Fruit fly (Drosophila melanogaster) whole organism, larva: Measurements from ENCODE around the gene CG14312.

Experiments used
- noc ChIP-seq: fragments of 200-800 bp; sonication (Bioruptor generic); optimal IDR thresholded peaks from 3 replicates; lab custom pipeline; 2019; ENCODE audit warnings: missing biosample characterization, mild to moderate bottlenecking, missing genetic modification characterization, moderate library complexity

The CG14312 gene

DNA sequence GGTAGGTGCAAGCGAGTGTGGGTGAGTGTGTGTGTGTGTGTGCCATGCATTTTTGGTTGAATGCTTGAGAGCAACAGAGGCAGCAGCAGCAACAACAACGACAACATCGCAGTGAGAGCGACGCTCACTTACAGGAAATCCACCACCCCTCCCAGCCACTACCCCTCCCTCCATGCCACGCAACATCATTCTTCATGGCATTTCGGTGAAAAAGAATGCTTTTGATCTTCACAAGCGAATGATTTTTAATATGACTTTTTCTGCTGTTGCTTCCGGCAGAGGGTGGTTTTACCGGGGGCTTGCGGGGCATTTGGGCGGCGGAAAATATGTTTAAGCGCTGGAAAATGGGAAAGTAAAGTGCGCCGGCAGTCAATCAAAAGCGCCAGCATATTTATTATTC is 21.7 kb downstream of the CG14312 start:
- TF ChIP-seq noc (tag; lab: Kevin White, UChicago) = no peak

DNA sequence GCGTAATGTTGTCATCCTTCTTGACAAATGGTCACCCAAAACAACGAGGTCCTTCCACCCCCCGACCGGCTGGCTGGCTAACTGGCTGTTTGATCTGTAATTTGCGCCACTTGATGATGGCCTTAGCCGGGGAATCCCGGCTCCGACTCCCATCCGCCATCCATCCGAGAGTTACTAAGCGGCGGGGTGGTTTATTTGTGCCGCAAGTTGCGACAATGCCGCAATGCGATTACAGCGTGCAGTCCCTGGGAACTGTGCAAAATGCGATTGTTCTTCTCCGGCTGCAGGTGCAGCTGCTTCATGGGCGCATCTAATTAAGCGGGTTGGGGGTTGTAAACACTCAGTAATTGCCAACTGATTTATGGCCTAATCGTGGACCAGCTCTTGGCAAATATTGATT is 23.3 kb downstream of the CG14312 start:
- TF ChIP-seq noc (tag; lab: Kevin White, UChicago) = no peak

DNA sequence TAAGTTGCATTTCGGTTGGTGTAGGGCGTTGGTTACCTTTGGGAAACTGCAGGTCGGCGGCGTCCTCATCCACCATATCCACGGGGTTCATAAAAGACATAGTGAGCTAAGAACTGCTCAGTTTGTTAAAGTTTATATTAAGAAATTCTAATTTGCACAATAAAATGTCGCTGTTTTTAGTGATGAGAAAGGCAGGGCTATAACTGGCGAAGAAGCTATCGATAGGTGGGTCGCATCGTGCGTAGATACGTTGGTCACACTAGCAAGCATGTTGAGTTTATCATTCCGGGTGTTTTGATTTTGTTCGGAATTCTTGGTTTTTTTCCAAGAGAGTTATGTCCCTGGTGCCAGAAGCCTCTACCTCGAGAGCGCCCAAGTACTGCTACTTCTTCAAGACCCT is 28.0 kb downstream of the CG14312 start, which contains the start of the genes Ada2a, Polr2D, Tgs1 and moi:
TSS of gene Ada2a (minus strand) at position 207 of the 400 bp plus-strand sequence.
TSS of gene Polr2D (minus strand) at position 207 of the 400 bp plus-strand sequence.
TSS of gene Tgs1 (plus strand) at position 250 of the 400 bp plus-strand sequence.
TSS of gene moi (plus strand) at position 250 of the 400 bp plus-strand sequence.
- no peak for TF ChIP-seq noc (tag; lab: Kevin White, UChicago)

DNA sequence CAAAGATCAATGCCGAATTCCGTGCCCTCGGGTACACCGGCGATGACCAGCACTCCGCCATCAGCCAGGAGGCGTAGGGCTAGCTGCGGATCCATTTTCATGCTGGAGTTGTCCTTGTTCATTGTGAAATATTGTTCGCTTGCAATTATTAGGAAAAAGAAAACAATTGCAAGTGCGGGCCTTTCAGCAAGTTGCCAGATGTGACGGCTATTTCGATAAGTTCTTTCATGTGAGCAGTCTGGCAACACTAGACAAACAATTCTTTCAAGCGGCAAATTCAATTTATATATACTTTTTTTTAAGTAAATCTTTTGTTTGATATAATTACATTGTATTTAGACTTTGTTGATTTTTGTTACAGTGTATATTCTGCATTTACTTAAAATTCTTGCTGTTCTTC is 30.8 kb downstream of the CG14312 start, which contains the start of gene CG12320:
TSS of gene CG12320 (minus strand) at position 157 of the 400 bp plus-strand sequence.
- no peak for TF ChIP-seq noc (tag; lab: Kevin White, UChicago)

DNA sequence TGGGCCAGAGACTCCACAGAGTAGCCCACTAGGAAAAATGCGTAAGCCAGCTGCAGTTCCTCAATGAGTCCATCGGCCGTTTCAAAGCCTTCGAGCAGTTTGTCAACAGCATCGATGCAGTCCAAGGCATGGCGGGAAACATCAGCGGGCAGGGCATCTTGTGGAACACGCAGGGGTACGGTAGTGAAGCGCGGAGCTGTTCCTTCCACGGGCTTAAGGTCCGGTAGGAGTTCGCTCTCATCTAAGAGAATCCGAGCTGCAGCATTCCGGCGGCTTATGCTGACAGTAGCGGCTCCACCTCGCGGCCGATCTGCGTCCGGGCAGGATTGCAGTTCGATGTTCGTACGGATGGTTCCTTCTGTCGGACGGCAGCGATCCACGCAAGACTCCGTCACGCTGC is 31.5 kb downstream of the CG14312 start:
- TF ChIP-seq noc (tag; lab: Kevin White, UChicago) = no peak

DNA sequence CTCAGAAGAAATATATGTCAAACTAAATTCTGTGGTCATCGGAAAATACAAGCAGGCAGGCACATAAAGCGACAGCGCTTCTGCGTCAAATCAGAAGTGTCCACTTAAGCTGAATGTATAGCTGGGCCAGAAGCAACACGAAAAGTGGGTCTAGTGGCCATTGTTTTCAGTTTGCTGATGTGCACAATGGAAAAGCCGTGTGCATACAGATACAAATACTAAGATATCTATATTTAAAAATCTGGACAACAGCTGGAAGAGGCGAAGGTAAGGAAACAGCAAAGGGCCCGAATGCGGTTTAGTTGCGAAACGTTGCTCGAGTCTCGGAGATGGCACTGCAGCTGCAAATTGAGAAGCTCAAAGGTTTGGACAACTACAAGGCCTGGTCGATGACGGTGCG is 32.5 kb downstream of the CG14312 start, which contains the start of gene CG18598:
TSS of gene CG18598 (plus strand) at position 301 of the 400 bp plus-strand sequence.
- no peak for TF ChIP-seq noc (tag; lab: Kevin White, UChicago)

DNA sequence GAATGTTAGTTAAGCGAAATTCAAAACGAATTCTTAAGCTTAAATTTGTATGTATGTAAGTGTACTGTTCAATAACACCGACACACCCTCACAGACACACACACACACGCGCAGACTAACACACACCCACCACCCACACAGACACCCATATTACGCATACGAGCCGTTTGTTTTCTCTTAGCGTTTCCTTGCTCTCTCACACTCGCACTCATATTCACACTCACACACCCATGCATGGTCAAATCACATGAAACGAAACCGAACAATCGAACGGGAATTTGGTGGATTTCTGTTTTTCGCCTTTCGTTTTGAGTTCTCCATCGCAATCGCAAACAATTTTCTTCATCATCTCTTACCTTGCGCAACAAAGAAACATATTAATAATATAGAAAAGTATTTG is 34.1 kb downstream of the CG14312 start:
- no peak for TF ChIP-seq noc (tag; lab: Kevin White, UChicago)

DNA sequence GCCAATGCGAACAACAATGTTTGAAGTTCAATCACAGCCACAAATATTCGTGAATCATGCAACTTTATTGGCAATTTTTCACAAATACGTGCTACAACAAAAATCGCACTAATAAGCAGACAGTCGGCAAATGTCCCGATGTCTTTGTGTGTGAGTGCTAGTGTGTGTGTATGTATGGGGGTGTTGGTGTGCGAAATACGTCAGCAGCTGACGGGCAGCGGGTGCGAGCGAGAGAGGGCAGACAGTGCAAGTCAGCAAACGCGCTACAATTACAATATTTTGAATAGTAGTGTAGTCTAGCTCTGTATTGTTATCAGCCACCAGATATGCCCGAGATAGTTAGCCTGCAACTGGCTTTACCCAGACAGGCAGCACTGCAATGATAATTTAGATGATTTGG is 37.3 kb downstream of the CG14312 start:
- TF ChIP-seq noc (tag; lab: Kevin White, UChicago) = no peak

DNA sequence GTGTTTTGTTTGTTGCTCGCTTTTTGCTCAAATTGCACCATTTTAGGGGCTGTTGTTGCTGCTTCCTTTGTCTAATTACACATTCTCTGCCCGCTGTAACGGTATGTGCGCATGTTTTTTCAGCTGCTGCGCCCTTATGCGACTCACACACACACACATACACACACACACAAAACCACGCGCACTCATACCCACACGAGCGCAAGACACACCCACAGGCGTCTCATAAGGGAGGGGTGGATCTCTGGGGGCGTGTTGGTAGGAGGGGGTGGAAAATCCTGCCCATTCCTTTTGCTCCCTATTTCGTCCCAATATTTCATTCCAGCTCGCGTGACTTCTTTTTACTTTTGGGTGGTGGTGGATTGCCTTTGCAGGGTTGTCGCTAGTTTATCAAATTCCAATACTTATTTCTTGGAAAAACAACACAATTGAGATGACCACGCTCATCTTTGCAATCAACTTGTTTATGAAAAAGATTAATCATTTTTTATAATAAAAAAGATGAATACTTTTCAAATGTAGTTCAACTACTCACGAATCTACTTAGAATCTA is 38.2 kb downstream of the CG14312 start:
- no peak for TF ChIP-seq noc (tag; lab: Kevin White, UChicago)

DNA sequence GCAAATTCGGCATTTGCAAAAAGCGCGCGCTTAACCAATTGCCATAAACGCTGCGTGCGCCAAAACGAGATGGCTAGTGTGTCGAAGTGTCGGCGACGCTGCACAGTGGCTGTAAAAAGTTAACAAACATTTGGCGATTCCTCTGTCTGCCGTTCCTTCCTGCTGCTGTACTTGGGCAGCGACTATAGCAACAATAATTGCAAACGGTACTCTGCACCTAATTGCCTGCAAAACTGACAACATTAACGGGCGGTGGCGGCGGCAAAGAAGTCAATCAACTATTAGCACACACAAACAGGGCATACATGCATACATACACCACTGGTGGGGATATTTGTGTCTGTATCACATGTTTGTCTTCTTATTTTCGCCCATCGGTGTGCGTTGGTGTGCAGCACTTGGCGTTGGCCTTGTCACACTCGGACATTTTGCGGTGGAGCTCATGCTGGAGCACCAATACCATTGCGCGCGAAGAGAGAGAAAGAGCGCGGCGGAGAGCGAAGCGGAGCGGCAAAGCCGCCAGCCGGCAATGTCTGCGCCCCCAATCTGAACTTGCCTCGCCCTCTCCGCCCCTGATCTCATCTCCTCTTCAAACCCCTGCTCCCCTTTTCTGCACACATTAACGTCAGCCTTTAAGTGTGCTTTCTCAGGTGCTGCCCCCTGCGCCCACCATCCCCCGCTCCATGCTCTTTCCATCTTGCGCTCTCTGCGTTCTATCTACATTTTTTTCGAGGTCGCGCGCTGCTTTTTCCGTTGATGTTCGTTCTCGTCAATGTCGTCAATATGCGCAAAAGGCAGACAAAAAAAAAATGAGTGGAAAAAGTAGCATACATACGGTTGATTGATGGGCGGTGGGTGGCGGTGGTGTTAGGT is 38.9 kb downstream of the CG14312 start:
- peak; percentile 70 for TF ChIP-seq noc (tag; lab: Kevin White, UChicago)

DNA sequence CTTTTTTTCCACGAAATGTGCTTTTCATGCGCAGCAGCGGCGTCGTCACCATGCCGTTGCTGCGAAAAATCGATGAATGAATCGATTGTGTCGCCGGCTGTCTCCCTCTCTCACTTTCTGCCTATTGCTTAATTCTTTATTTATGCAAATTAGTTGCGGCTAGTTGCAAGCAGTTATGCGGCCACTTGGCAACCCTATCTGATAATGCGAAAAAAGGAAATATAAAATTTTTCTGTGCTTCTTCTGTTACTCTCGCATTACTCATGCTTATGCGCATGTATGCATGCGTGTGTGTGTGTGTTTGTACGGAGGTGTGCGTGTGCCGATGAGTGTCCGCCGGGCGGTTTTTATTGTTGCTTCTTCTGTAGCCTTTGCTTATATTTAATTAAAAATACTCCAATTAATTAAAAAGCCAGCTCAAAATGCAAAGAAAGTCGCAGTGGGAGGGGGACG is 39.6 kb downstream of the CG14312 start:
- TF ChIP-seq noc (tag; lab: Kevin White, UChicago) = peak; percentile 4

DNA sequence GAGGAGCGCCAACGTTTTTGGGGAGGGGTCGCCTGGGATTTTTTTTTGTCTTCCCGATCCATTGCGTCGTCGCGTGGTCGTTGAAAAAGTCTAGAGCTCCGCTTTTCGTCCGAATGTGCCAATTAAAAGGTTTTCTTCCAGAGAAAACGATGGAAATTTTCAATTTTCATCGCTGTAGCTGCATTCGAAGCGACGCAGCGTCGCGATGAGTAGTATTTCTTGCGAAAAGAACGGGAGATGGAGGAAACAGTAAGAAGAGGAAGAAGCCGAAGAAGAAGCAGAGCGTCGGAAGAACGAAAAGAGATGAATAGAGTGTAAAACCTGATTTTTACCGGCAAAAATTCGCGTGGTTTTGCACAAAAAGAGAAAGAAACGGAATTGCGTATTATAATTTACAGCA is 40.3 kb downstream of the CG14312 start:
- TF ChIP-seq noc (tag; lab: Kevin White, UChicago) = no peak

DNA sequence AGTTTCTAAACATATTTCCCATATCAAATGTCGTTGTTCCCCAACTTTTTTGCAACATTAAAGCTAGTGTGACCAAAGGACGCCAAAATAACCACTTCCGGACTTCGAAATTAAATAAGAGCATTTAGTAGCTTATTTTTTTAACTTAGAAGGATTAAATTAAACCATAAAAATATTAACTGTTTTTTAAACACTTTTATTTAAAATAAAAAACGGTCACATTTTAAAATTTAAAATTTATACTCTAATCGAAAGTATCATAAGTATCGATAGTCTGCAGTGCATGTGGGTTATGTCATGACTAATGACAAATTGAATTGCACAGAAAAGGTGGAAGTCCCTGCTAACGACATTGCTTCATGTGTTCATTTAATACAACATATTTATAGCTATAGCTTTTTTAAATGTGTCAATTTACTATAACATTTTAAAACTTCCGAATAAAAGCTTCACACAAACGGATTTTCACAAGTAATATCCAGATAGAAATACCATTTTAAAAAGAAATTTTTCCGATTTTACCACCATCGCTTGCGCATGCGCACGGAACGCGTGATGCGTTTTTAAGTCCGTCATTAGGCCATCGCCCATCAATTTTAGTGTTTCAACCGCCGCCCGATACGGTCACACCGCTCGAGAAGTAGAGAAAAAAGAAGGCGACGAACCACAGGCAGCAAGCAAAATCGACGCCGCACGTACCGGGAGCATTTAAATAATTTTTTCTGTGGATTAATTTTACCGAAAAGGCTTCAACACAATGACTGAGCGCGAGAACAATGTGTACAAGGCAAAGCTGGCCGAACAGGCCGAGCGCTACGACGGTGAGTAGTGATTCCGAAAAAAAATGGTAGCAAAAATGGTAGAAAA is 41.0 kb downstream of the CG14312 start, which contains the start of the genes CG7156 and 14-3-3epsilon:
TSS of gene CG7156 (minus strand) at position 71 of the 867 bp plus-strand sequence.
TSS of gene 14-3-3epsilon (plus strand) at position 443 of the 867 bp plus-strand sequence.
- TF ChIP-seq noc (tag; lab: Kevin White, UChicago) = peak; percentile 34

DNA sequence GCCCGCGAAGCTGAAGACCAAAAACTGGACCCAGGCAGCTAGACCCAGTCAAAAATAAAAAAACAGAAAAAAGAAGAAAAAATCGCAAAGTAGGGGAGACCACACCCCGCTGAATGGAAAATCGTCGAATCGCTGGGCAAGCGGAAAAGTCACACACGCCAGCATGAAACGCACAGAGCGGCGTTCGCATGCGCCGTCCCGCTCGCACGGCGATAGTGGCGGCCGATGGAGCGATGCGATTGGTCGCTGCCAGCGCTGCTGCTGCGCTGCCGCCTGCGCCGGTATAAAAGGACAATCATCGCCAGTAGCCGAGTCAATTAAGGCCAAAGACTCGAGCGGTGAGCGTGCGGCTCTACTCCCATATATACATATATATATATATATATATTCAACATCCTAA is 47.4 kb downstream of the CG14312 start, which contains the start of gene repo:
TSS of gene repo (plus strand) at position 314 of the 400 bp plus-strand sequence.
- TF ChIP-seq noc (tag; lab: Kevin White, UChicago) = no peak

DNA sequence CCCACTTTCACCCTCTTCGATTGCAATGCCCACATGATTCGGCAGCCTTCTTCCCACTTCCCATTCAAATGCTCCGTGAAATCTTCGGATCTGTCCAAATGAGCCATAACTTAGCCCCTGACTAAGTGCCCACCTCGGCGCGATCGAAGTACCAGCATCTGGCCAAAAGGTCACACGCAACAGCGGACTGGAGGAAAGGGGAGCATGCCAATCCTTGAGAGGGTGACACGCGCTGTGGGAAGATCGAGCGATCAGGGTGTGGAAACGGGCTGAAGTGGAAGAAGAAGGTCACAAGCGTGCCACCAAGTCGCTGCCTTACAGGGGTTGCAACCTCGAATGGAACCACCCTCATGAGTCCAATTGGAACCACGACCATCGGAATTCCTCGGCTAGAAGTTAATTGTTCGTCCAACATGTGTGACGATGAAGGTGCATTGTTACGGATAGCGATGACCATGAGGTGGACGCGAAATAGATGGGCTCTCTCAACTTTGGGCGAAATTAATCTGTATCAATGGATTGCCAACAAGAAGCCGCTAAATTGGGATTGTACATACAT is 48.5 kb downstream of the CG14312 start:
- no peak for TF ChIP-seq noc (tag; lab: Kevin White, UChicago)
